Worm (Caenorhabditis elegans) whole organism, L1 larva: Measurements from ENCODE around the gene lgg-2.

Experiments used
- mdl-1 ChIP-seq, 2 experiments: fragments of 150-350 bp; optimal IDR thresholded peaks; 2 replicates each; lab custom pipeline; 2014 to 2017; ENCODE audit warnings: missing biosample characterization in 2 of 2, missing genetic modification characterization in 2 of 2, inconsistent platforms in 1 of 2
- nhr-237 ChIP-seq: fragments of 150-350 bp; optimal IDR thresholded peaks from 2 replicates; lab custom pipeline; 2014; ENCODE audit warnings: missing biosample characterization, missing genetic modification characterization
- nhr-28 ChIP-seq: fragments of 150-350 bp; optimal IDR thresholded peaks from 2 replicates; lab custom pipeline; 2014; ENCODE audit warnings: missing biosample characterization, missing genetic modification characterization
- unc-86 ChIP-seq: sonication (generic microtip); optimal IDR thresholded peaks from 2 replicates; lab custom pipeline; 2016; ENCODE audit warnings: missing genetic modification characterization, missing compliant biosample characterization
- ztf-11 ChIP-seq, 2 experiments: sonication (generic microtip); optimal IDR thresholded peaks; 2 replicates each; lab custom pipeline; 2016 to 2017; ENCODE audit warnings: missing genetic modification characterization in 2 of 2, missing biosample characterization in 1 of 2, missing compliant biosample characterization in 1 of 2

DNA sequence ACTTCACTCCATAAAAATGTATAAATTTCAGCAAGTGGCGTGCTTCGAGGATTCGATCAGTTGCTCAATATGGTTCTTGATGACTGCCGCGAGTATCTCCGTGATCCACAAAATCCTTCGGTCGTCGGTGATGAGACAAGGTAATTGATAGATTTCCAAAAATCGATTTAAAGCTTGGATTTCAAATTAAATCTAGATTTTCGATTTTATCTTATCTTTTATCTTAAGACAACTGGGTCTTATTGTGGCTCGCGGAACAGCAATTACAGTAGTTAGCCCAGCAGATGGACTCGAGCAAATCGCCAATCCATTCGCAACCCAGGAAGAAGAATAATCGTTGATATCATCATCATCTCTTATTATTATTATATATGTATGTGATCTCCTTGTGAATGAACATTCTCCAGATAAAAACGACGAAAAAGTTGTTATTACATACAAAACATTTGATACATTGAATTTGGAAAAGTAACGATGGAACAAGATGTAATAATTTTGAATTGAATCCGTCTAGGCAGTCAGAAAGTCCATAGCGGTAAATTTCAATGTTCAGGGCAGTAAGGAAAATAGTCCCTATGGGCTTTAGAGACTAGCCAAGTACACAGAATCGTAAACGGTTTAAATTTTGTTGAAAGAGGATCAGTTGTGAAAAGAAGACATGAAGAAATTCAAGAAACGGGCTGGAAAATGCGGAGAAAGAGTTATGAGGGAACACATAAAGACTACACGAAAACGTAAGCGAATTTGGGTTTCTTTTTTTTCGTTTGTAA lies 1.7 kb downstream of the lgg-2 start:
- TF ChIP-seq ztf-11 (tag; optimal IDR thresholded peaks at IDR 0.05; lab: Kevin White, UChicago) (no peak), nhr-237 (tag; lab: Kevin White, UChicago) (no peak), mdl-1 (tag; optimal IDR thresholded peaks at IDR 0.05; lab: Kevin White, UChicago) (no peak), unc-86 (no peak), nhr-28 (no peak)
